Worm (Caenorhabditis elegans) whole organism, L1 larva: ENCODE results near the gene dpy-23.

Source experiments
- C04F5.9 ChIP-seq: sonication (generic microtip); optimal IDR thresholded peaks from 2 replicates; lab custom pipeline; 2016; ENCODE audit warnings: missing genetic modification characterization, missing compliant biosample characterization
- aha-1 ChIP-seq: fragments of 150-350 bp; optimal IDR thresholded peaks from 2 replicates; lab custom pipeline; 2014; ENCODE audit warnings: missing biosample characterization, missing genetic modification characterization
- alr-1 ChIP-seq: fragments of 200-800 bp; sonication (Bioruptor generic); optimal IDR thresholded peaks from 2 replicates; lab custom pipeline; 2018; ENCODE audit warnings: borderline replicate concordance, mild to moderate bottlenecking, missing genetic modification characterization, missing compliant biosample characterization
- aly-2 ChIP-seq: fragments of 150-350 bp; optimal IDR thresholded peaks from 2 replicates; lab custom pipeline; 2014; ENCODE audit warnings: missing biosample characterization, missing genetic modification characterization
- ama-1 ChIP-seq: fragments of 150-350 bp; optimal IDR thresholded peaks from 2 replicates; lab custom pipeline; 2014
- blmp-1 ChIP-seq: fragments of 150-350 bp; optimal IDR thresholded peaks from 2 replicates; lab custom pipeline; 2014; ENCODE audit warnings: missing biosample characterization, missing genetic modification characterization
- ceh-82 ChIP-seq, 3 experiments: fragments of 150-350 bp in 1 of 3; sonication (generic microtip) in 2 of 3; optimal IDR thresholded peaks; 2 replicates each; lab custom pipeline; 2014 to 2017; ENCODE audit warnings: missing biosample characterization in 3 of 3, missing genetic modification characterization in 3 of 3
- ceh-88 ChIP-seq: fragments of 200-800 bp; sonication (Bioruptor generic); IDR thresholded peaks from 2 replicates; pipeline ENCODE4 v1.3.6; 2022; ENCODE audit warnings: missing genetic modification characterization, missing compliant biosample characterization
- ceh-90 ChIP-seq: sonication (generic microtip); optimal IDR thresholded peaks from 2 replicates; lab custom pipeline; 2016; ENCODE audit warnings: missing genetic modification characterization, missing compliant biosample characterization
- ces-1 ChIP-seq: fragments of 150-350 bp; optimal IDR thresholded peaks from 2 replicates; lab custom pipeline; 2014; ENCODE audit warnings: missing biosample characterization, missing genetic modification reagents, missing genetic modification characterization
- dpl-1 ChIP-seq, 3 experiments: fragments of 150-350 bp in 2 of 3; sonication (generic microtip) in 1 of 3; optimal IDR thresholded peaks; 2 replicates each; lab custom pipeline; 2014 to 2017; ENCODE audit warnings: missing biosample characterization in 3 of 3, missing genetic modification characterization in 3 of 3, missing genetic modification reagents in 3 of 3
- efl-1 ChIP-seq, 4 experiments: fragments of 150-350 bp; optimal IDR thresholded peaks in 3 of 4; peaks in 1 of 4; 1 replicate in 1 of 4; 2 replicates in 3 of 4; lab custom pipeline; 2014; ENCODE audit warnings: missing biosample characterization in 2 of 4, missing genetic modification characterization in 2 of 4, missing genetic modification reagents in 2 of 4
- egl-13 ChIP-seq: sonication (generic microtip); optimal IDR thresholded peaks from 2 replicates; lab custom pipeline; 2016; ENCODE audit warnings: missing genotype, missing genetic modification reagents, missing genetic modification characterization, missing compliant biosample characterization
- ets-5 ChIP-seq: fragments of 200-800 bp; sonication (Bioruptor generic); IDR thresholded peaks from 2 replicates; pipeline ENCODE4 v1.3.6; 2022; ENCODE audit warnings: missing genetic modification characterization, missing compliant biosample characterization
- fkh-10 ChIP-seq: sonication (generic microtip); optimal IDR thresholded peaks from 2 replicates; lab custom pipeline; 2017; ENCODE audit warnings: missing biosample characterization, missing genetic modification reagents, missing genetic modification characterization
- fkh-8 ChIP-seq: sonication (generic microtip); optimal IDR thresholded peaks from 2 replicates; lab custom pipeline; 2016; ENCODE audit warnings: mild to moderate bottlenecking, missing genetic modification characterization, missing compliant biosample characterization
- fos-1 ChIP-seq: fragments of 150-350 bp; optimal IDR thresholded peaks from 2 replicates; lab custom pipeline; 2014; ENCODE audit warnings: missing biosample characterization, missing genetic modification characterization
- hlh-17 ChIP-seq: fragments of 200-800 bp; sonication (Bioruptor generic); optimal IDR thresholded peaks from 2 replicates; lab custom pipeline; 2018; ENCODE audit warnings: missing genetic modification characterization, mild to moderate bottlenecking, missing compliant biosample characterization, moderate library complexity, borderline replicate concordance
- jun-1 ChIP-seq: fragments of 150-350 bp; optimal IDR thresholded peaks from 2 replicates; lab custom pipeline; 2014; ENCODE audit warnings: missing biosample characterization, missing genetic modification reagents, missing genetic modification characterization
- lin-13 ChIP-seq: fragments of 150-350 bp; optimal IDR thresholded peaks from 2 replicates; lab custom pipeline; 2014; ENCODE audit warnings: missing biosample characterization, missing genetic modification reagents, missing genetic modification characterization
- lin-14 ChIP-seq: fragments of 200-800 bp; sonication (Bioruptor generic); optimal IDR thresholded peaks from 2 replicates; lab custom pipeline; 2018; ENCODE audit warnings: mild to moderate bottlenecking, missing genetic modification characterization, moderate library complexity, missing compliant biosample characterization
- lin-35 ChIP-seq, 2 experiments: fragments of 150-350 bp; optimal IDR thresholded peaks; 2 replicates each; lab custom pipeline; 2014; ENCODE audit warnings: missing biosample characterization in 2 of 2, missing genetic modification characterization in 2 of 2, missing genetic modification reagents in 2 of 2
- lir-3 ChIP-seq: sonication (generic microtip); optimal IDR thresholded peaks from 2 replicates; lab custom pipeline; 2016; ENCODE audit warnings: mild to moderate bottlenecking, missing genetic modification characterization, moderate library complexity, missing compliant biosample characterization; ENCODE audit not compliant: poor library complexity
- mab-9 ChIP-seq: fragments of 200-800 bp; sonication (Bioruptor generic); IDR thresholded peaks from 2 replicates; pipeline ENCODE4 v1.3.6; 2022; ENCODE audit warnings: missing genetic modification reagents, missing genetic modification characterization, missing compliant biosample characterization
- mdl-1 ChIP-seq, 2 experiments: fragments of 150-350 bp; optimal IDR thresholded peaks; 2 replicates each; lab custom pipeline; 2014 to 2017; ENCODE audit warnings: missing biosample characterization in 2 of 2, missing genetic modification characterization in 2 of 2, inconsistent platforms in 1 of 2
- nhr-12 ChIP-seq: sonication (generic microtip); optimal IDR thresholded peaks from 2 replicates; lab custom pipeline; 2017; ENCODE audit warnings: missing biosample characterization, missing genetic modification characterization
- nhr-19 ChIP-seq: fragments of 200-800 bp; sonication (Bioruptor generic); conservative IDR thresholded peaks from 2 replicates; pipeline ENCODE4 v1.3.6; 2022; ENCODE audit warnings: missing genetic modification characterization, missing compliant biosample characterization
- nhr-28 ChIP-seq: fragments of 150-350 bp; optimal IDR thresholded peaks from 2 replicates; lab custom pipeline; 2014; ENCODE audit warnings: missing biosample characterization, missing genetic modification characterization
- nhr-71 ChIP-seq: sonication (generic microtip); optimal IDR thresholded peaks from 2 replicates; lab custom pipeline; 2016; ENCODE audit warnings: mild to moderate bottlenecking, missing genetic modification characterization, moderate library complexity, missing compliant biosample characterization
- nhr-77 ChIP-seq: fragments of 150-350 bp; optimal IDR thresholded peaks from 2 replicates; lab custom pipeline; 2014; ENCODE audit warnings: missing biosample characterization, missing genetic modification characterization
- nhr-90 ChIP-seq: sonication (generic microtip); optimal IDR thresholded peaks from 2 replicates; lab custom pipeline; 2016; ENCODE audit warnings: mild to moderate bottlenecking, missing genetic modification characterization, missing compliant biosample characterization; ENCODE audit not compliant: poor library complexity
- pax-3 ChIP-seq: fragments of 200-800 bp; sonication (Bioruptor generic); optimal IDR thresholded peaks from 2 replicates; lab custom pipeline; 2018; ENCODE audit warnings: mild to moderate bottlenecking, missing genetic modification characterization, moderate library complexity, missing compliant biosample characterization
- pqm-1 ChIP-seq: sonication (generic microtip); optimal IDR thresholded peaks from 3 replicates; lab custom pipeline; 2017; ENCODE audit warnings: missing biosample characterization, missing genetic modification characterization
- snpc-4 ChIP-seq: fragments of 150-350 bp; optimal IDR thresholded peaks from 2 replicates; lab custom pipeline; 2014; ENCODE audit warnings: missing biosample characterization, missing genetic modification characterization
- snu-23 ChIP-seq: sonication (generic microtip); optimal IDR thresholded peaks from 2 replicates; lab custom pipeline; 2016; ENCODE audit warnings: missing genetic modification characterization, missing compliant biosample characterization
- sup-37 ChIP-seq: fragments of 200-800 bp; sonication (Bioruptor generic); optimal IDR thresholded peaks from 2 replicates; lab custom pipeline; 2018; ENCODE audit warnings: mild to moderate bottlenecking, missing genetic modification characterization, missing compliant biosample characterization
- swsn-7 ChIP-seq: sonication (generic microtip); optimal IDR thresholded peaks from 2 replicates; lab custom pipeline; 2016; ENCODE audit warnings: missing genetic modification characterization, missing compliant biosample characterization
- tlp-1 ChIP-seq: fragments of 150-350 bp; optimal IDR thresholded peaks from 2 replicates; lab custom pipeline; 2014; ENCODE audit warnings: missing biosample characterization, missing genetic modification characterization
- unc-130 ChIP-seq: fragments of 150-350 bp; optimal IDR thresholded peaks from 2 replicates; lab custom pipeline; 2017; ENCODE audit warnings: missing biosample characterization, missing genetic modification characterization, inconsistent platforms
- unc-30 ChIP-seq: sonication (generic microtip); optimal IDR thresholded peaks from 2 replicates; lab custom pipeline; 2017; ENCODE audit warnings: missing biosample characterization, missing genetic modification characterization
- unc-86 ChIP-seq: sonication (generic microtip); optimal IDR thresholded peaks from 2 replicates; lab custom pipeline; 2016; ENCODE audit warnings: missing genetic modification characterization, missing compliant biosample characterization
- vab-15 ChIP-seq: sonication (generic microtip); optimal IDR thresholded peaks from 2 replicates; lab custom pipeline; 2017; ENCODE audit warnings: missing genotype, mild to moderate bottlenecking, missing genetic modification characterization, missing compliant biosample characterization
- xbp-1 ChIP-seq: sonication (generic microtip); optimal IDR thresholded peaks from 2 replicates; lab custom pipeline; 2016; ENCODE audit warnings: missing genetic modification characterization, missing compliant biosample characterization
- ztf-11 ChIP-seq, 2 experiments: sonication (generic microtip); optimal IDR thresholded peaks; 2 replicates each; lab custom pipeline; 2016 to 2017; ENCODE audit warnings: missing genetic modification characterization in 2 of 2, missing biosample characterization in 1 of 2, missing compliant biosample characterization in 1 of 2

dpy-23 gene

DNA sequence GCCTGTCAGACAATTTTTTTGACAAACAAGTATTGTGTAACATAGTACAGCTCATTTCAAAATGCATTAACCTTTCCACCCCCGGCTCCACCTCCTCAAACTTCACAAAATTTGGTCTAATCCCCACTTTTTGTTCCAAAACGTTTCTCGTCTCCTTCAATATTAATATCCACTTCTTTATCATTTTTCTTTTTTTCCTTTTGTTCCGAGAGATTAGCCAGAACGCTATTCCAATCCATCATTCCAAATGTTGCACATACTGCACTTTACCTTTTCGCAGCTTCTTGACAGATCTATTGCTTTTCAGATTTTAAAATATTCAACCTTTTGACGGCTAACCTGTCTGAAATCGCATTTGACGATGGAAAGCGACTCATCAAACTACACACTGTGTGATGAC is 13.7 kb downstream of the dpy-23 start, which contains the start of gene D1079.1:
Gene D1079.1 (plus strand): TSS at position 301 of the 400 bp plus-strand sequence.
- no peak for TF ChIP-seq aly-2
- no peak for TF ChIP-seq alr-1
- TF ChIP-seq ztf-11 (tag; optimal IDR thresholded peaks at IDR 0.05; lab: Kevin White, UChicago): no peak
- TF ChIP-seq lin-13 (GFP tag; lab: Kevin White, UChicago): no peak
- TF ChIP-seq fkh-8 (tag; lab: Kevin White, UChicago): no peak

DNA sequence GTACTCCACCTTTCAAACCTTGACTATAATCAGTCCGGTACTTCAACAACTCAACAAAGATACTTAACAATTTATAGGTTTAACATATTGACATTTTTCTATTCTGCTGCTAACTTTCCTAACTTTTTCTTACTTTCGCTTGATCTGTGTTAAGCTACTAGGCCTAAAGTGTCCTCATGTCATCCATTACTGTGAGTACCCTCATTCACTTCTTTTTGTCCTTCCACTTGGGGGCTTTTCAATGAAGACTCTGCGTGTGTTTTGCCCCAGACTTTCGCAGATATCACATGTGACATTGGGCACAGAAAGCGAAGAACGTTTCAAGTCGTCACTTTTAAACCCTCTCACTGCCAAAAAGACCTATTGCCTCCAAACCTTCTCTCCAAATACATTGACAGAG is 15.6 kb downstream of the dpy-23 start:
- TF ChIP-seq pax-3 (no peak), unc-30 (no peak), sup-37 (no peak), nhr-19 (no peak), mab-9 (GFP tag; lab: Robert Waterston, UW) (no peak), nhr-77 (tag; lab: Kevin White, UChicago) (no peak), efl-1 (optimal IDR thresholded peaks at IDR 0.05; lab: Kevin White, UChicago) (no peak), efl-1 (GFP tag; optimal IDR thresholded peaks at IDR 0.05 in 1 of 2; lab: Kevin White, UChicago) (peak in 1 of 2 experiments; percentile 30), pqm-1 (no peak), nhr-12 (tag; lab: Kevin White, UChicago) (no peak), jun-1 (no peak), lin-13 (GFP tag; lab: Kevin White, UChicago) (no peak), unc-86 (tag; lab: Kevin White, UChicago) (no peak), tlp-1 (tag; lab: Kevin White, UChicago) (no peak), lir-3 (no peak), lin-14 (peak; percentile 24), ces-1 (GFP tag; lab: Kevin White, UChicago) (no peak), hlh-17 (GFP tag; lab: Kevin White, UChicago) (no peak), ceh-90 (tag; lab: Kevin White, UChicago) (no peak)

DNA sequence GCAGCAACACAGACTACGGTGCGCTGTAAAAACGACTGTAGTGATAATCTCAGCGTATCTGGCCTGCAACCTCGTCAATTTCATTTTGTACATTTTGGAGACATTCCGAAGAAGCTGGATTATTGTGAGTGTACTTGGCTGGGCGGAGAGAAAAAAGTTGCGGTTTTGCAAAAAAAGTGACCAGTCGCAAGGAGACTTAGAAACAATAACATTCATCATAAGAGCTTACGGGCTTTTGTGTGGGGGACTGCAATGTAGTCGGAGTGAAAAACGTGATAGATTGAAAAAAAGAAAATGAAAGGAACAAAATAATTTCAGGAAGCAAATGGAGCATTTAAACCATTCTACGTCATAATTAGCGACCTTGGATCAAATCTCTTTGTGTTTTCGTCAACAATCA is 19.3 kb downstream of the dpy-23 start:
- no peak for TF ChIP-seq snpc-4 (tag; lab: Kevin White, UChicago)
- no peak for TF ChIP-seq dpl-1 (GFP tag; optimal IDR thresholded peaks at IDR 0.05; lab: Kevin White, UChicago)
- TF ChIP-seq nhr-90 (tag; lab: Kevin White, UChicago): no peak
- TF ChIP-seq swsn-7 (tag; lab: Kevin White, UChicago): no peak
- no peak for TF ChIP-seq aha-1 (tag; lab: Kevin White, UChicago)
- TF ChIP-seq C04F5.9 (tag; lab: Kevin White, UChicago): no peak
- no peak for TF ChIP-seq ceh-88
- TF ChIP-seq unc-86 (tag; lab: Kevin White, UChicago): no peak
- TF ChIP-seq unc-130 (tag; lab: Kevin White, UChicago): no peak
- no peak for TF ChIP-seq unc-30
- no peak for TF ChIP-seq snu-23 (GFP tag; lab: Kevin White, UChicago)
- no peak for TF ChIP-seq ces-1 (GFP tag; lab: Kevin White, UChicago)
- no peak for TF ChIP-seq xbp-1 (tag; lab: Kevin White, UChicago)
- no peak for TF ChIP-seq fos-1
- no peak for TF ChIP-seq jun-1
- TF ChIP-seq ama-1 (lab: Kevin White, UChicago): no peak
- no peak for TF ChIP-seq ceh-82 (tag; optimal IDR thresholded peaks at IDR 0.05; lab: Kevin White, UChicago)
- no peak for TF ChIP-seq lir-3
- no peak for TF ChIP-seq nhr-77 (tag; lab: Kevin White, UChicago)

DNA sequence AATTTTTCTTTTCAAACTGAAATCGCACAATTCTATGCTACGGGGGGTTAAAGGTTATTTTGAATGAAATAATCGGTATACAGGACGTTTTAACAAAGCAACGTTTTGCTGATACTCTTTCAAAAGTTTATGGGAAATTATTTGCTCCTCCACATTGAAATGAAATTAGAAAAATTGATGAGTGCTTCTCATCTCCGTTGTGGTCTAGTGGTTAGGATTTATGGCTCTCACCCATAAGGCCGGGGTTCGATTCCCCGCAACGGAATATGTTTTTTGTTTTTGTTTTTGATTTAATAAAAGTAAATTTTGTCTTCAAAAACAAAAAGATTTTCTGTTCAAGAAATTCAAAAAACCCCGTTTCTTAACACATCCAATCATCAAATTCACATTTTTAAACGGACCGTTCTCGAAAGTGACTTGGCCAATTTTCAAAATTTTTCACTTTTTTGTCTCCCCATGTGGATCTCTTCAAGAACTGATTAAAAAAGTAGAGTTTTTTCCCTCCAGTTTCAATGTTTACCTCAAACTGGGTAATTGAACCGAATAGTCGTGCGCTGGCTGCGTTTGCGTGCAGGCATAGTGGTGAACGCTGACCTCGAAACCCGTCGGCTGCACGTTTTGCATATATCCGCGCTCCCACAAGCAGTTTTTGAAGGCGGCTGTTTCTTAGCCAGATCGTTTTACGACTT is 20.6 kb downstream of the dpy-23 start:
- TF ChIP-seq alr-1: no peak
- no peak for TF ChIP-seq mdl-1 (tag; optimal IDR thresholded peaks at IDR 0.05; lab: Kevin White, UChicago)
- TF ChIP-seq ets-5 (GFP tag; lab: Robert Waterston, UW): no peak
- no peak for TF ChIP-seq blmp-1
- TF ChIP-seq lin-35 (GFP tag; optimal IDR thresholded peaks at IDR 0.05; lab: Kevin White, UChicago): no peak
- no peak for TF ChIP-seq unc-30
- no peak for TF ChIP-seq vab-15
- no peak for TF ChIP-seq tlp-1 (tag; lab: Kevin White, UChicago)
- no peak for TF ChIP-seq ceh-90 (tag; lab: Kevin White, UChicago)
- no peak for TF ChIP-seq egl-13 (tag; lab: Kevin White, UChicago)
- TF ChIP-seq snu-23 (GFP tag; lab: Kevin White, UChicago): no peak
- TF ChIP-seq nhr-28 (tag; lab: Kevin White, UChicago): no peak
- no peak for TF ChIP-seq xbp-1 (tag; lab: Kevin White, UChicago)
- no peak for TF ChIP-seq fkh-10
- no peak for TF ChIP-seq aly-2
- TF ChIP-seq nhr-71 (tag; lab: Kevin White, UChicago): no peak
